Worm (Caenorhabditis elegans) whole organism, L2 larva: ENCODE data around the gene Y54G2A.76.

Experiments
- C34F6.9 ChIP-seq: fragments of 150-350 bp; optimal IDR thresholded peaks from 2 replicates; lab custom pipeline; 2014; ENCODE audit warnings: missing biosample characterization, missing genetic modification characterization
- F13H6.1 ChIP-seq: sonication (generic microtip); optimal IDR thresholded peaks from 2 replicates; lab custom pipeline; 2016; ENCODE audit warnings: missing genetic modification characterization, missing compliant biosample characterization
- R02D3.7 ChIP-seq: fragments of 150-350 bp; optimal IDR thresholded peaks from 2 replicates; lab custom pipeline; 2014; ENCODE audit warnings: missing biosample characterization, missing genetic modification characterization
- Y55F3AM.14 ChIP-seq: fragments of 200-800 bp; sonication (Bioruptor generic); optimal IDR thresholded peaks from 2 replicates; lab custom pipeline; 2018; ENCODE audit warnings: mild to moderate bottlenecking, missing genetic modification characterization, missing compliant biosample characterization
- ZK546.5 ChIP-seq: sonication (generic microtip); optimal IDR thresholded peaks from 2 replicates; lab custom pipeline; 2017; ENCODE audit warnings: missing biosample characterization, missing genetic modification characterization
- alr-1 ChIP-seq: fragments of 150-350 bp; optimal IDR thresholded peaks from 2 replicates; lab custom pipeline; 2014; ENCODE audit warnings: missing biosample characterization, missing genetic modification characterization
- aly-2 ChIP-seq: fragments of 150-350 bp; optimal IDR thresholded peaks from 2 replicates; lab custom pipeline; 2014; ENCODE audit warnings: missing biosample characterization, missing genetic modification characterization
- ceh-16 ChIP-seq: fragments of 150-350 bp; optimal IDR thresholded peaks from 2 replicates; lab custom pipeline; 2014; ENCODE audit warnings: missing biosample characterization, missing genetic modification characterization
- crh-2 ChIP-seq: sonication (generic microtip); optimal IDR thresholded peaks from 2 replicates; lab custom pipeline; 2017; ENCODE audit warnings: missing biosample characterization, missing genetic modification characterization
- dmd-4 ChIP-seq: sonication (generic microtip); optimal IDR thresholded peaks from 2 replicates; lab custom pipeline; 2017; ENCODE audit warnings: missing biosample characterization, missing genetic modification characterization
- elt-1 ChIP-seq: fragments of 150-350 bp; optimal IDR thresholded peaks from 2 replicates; lab custom pipeline; 2014; ENCODE audit warnings: missing biosample characterization, missing genetic modification characterization
- elt-3 ChIP-seq: sonication (generic microtip); optimal IDR thresholded peaks from 2 replicates; lab custom pipeline; 2017; ENCODE audit warnings: missing biosample characterization, missing genetic modification characterization
- fos-1 ChIP-seq: fragments of 150-350 bp; optimal IDR thresholded peaks from 2 replicates; lab custom pipeline; 2014; ENCODE audit warnings: missing biosample characterization, missing genetic modification characterization
- gmeb-1 ChIP-seq: fragments of 150-350 bp; optimal IDR thresholded peaks from 2 replicates; lab custom pipeline; 2014; ENCODE audit warnings: missing biosample characterization, missing genetic modification characterization
- lin-11 ChIP-seq: fragments of 150-350 bp; sonication (generic microtip); optimal IDR thresholded peaks from 2 replicates; lab custom pipeline; 2014; ENCODE audit warnings: missing biosample characterization, missing genetic modification characterization, inconsistent platforms, mixed read lengths
- lin-13 ChIP-seq: fragments of 150-350 bp; optimal IDR thresholded peaks from 2 replicates; lab custom pipeline; 2014; ENCODE audit warnings: missing biosample characterization, missing genetic modification reagents, missing genetic modification characterization
- lsy-2 ChIP-seq, 2 experiments: fragments of 150-350 bp in 1 of 2; sonication (generic microtip) in 1 of 2; optimal IDR thresholded peaks; 2 replicates each; lab custom pipeline; 2014 to 2017; ENCODE audit warnings: missing biosample characterization in 2 of 2, missing genetic modification characterization in 2 of 2
- mab-5 ChIP-seq: fragments of 150-350 bp; optimal IDR thresholded peaks from 2 replicates; lab custom pipeline; 2014; ENCODE audit warnings: missing biosample characterization, missing genetic modification characterization
- mdl-1 ChIP-seq, 2 experiments: fragments of 150-350 bp in 1 of 2; sonication (generic microtip) in 1 of 2; optimal IDR thresholded peaks; 2 replicates each; lab custom pipeline; 2017; ENCODE audit warnings: missing biosample characterization in 2 of 2, missing genetic modification characterization in 2 of 2
- nhr-10 ChIP-seq: sonication (generic microtip); optimal IDR thresholded peaks from 2 replicates; lab custom pipeline; 2017; ENCODE audit warnings: missing biosample characterization, missing genetic modification characterization
- nhr-12 ChIP-seq: fragments of 150-350 bp; optimal IDR thresholded peaks from 2 replicates; lab custom pipeline; 2014; ENCODE audit warnings: missing biosample characterization, missing genetic modification characterization
- nhr-23 ChIP-seq: fragments of 150-350 bp; optimal IDR thresholded peaks from 2 replicates; lab custom pipeline; 2014; ENCODE audit warnings: missing biosample characterization, missing genetic modification reagents, missing genetic modification characterization
- nhr-237 ChIP-seq: fragments of 150-350 bp; optimal IDR thresholded peaks from 2 replicates; lab custom pipeline; 2014; ENCODE audit warnings: missing biosample characterization, missing genetic modification characterization
- nhr-6 ChIP-seq: fragments of 150-350 bp; optimal IDR thresholded peaks from 2 replicates; lab custom pipeline; 2014; ENCODE audit warnings: missing biosample characterization, missing genetic modification characterization
- nhr-77 ChIP-seq: fragments of 150-350 bp; optimal IDR thresholded peaks from 2 replicates; lab custom pipeline; 2014; ENCODE audit warnings: missing biosample characterization, missing genetic modification characterization
- peb-1 ChIP-seq: fragments of 150-350 bp; optimal IDR thresholded peaks from 2 replicates; lab custom pipeline; 2014; ENCODE audit warnings: missing biosample characterization, missing genetic modification characterization
- sem-4 ChIP-seq: fragments of 150-350 bp; optimal IDR thresholded peaks from 2 replicates; lab custom pipeline; 2014; ENCODE audit warnings: missing biosample characterization, missing genetic modification reagents, missing genetic modification characterization
- skn-1 ChIP-seq: sonication (generic microtip); optimal IDR thresholded peaks from 2 replicates; lab custom pipeline; 2017; ENCODE audit warnings: missing biosample characterization, missing genetic modification characterization
- sma-3 ChIP-seq: sonication (generic microtip); optimal IDR thresholded peaks from 2 replicates; lab custom pipeline; 2016; ENCODE audit warnings: missing genetic modification reagents, missing genetic modification characterization, missing compliant biosample characterization
- snpc-4 ChIP-seq: fragments of 150-350 bp; optimal IDR thresholded peaks from 2 replicates; lab custom pipeline; 2014; ENCODE audit warnings: missing biosample characterization, missing genetic modification characterization
- unc-39 ChIP-seq: fragments of 150-350 bp; optimal IDR thresholded peaks from 2 replicates; lab custom pipeline; 2014; ENCODE audit warnings: missing biosample characterization, missing genetic modification characterization
- unc-55 ChIP-seq: fragments of 150-350 bp; sonication (generic microtip); optimal IDR thresholded peaks from 3 replicates; lab custom pipeline; 2014; ENCODE audit warnings: missing biosample characterization, missing genetic modification reagents, missing genetic modification characterization
- zag-1 ChIP-seq: fragments of 150-350 bp; optimal IDR thresholded peaks from 2 replicates; lab custom pipeline; 2014; ENCODE audit warnings: missing biosample characterization, missing genetic modification characterization
- ztf-1 ChIP-seq: fragments of 200-800 bp; sonication (Bioruptor generic); conservative IDR thresholded peaks from 2 replicates; pipeline ENCODE4 v1.3.6; 2022; ENCODE audit warnings: missing genetic modification characterization, missing compliant biosample characterization
- ztf-11 ChIP-seq: sonication (generic microtip); optimal IDR thresholded peaks from 2 replicates; lab custom pipeline; 2017; ENCODE audit warnings: missing biosample characterization, missing genetic modification characterization

Gene Y54G2A.76

ce11 chrIV:2835364-2835763 lies 26.2 kb downstream of the Y54G2A.76 start, which contains the start of gene clec-82:
Gene clec-82 (plus strand): TSS chrIV:2835664.
- no peak for TF ChIP-seq nhr-77 (tag; lab: Kevin White, UChicago)
- TF ChIP-seq crh-2 (tag; lab: Kevin White, UChicago) = no peak
- no peak for TF ChIP-seq ztf-1 (GFP tag; lab: Robert Waterston, UW)
- TF ChIP-seq skn-1 = no peak
- TF ChIP-seq elt-3 = no peak
- TF ChIP-seq nhr-6 = no peak
- no peak for TF ChIP-seq alr-1 (tag; lab: Kevin White, UChicago)
- TF ChIP-seq peb-1 (tag; lab: Kevin White, UChicago) = no peak
- TF ChIP-seq nhr-237 = no peak
- no peak for TF ChIP-seq aly-2 (tag; lab: Kevin White, UChicago)
- TF ChIP-seq nhr-12 (tag; lab: Kevin White, UChicago) = no peak
- no peak for TF ChIP-seq ceh-16 (tag; lab: Kevin White, UChicago)
- TF ChIP-seq, all 48 proteins: peak for 0

ce11 chrIV:2838308-2838707 lies 29.1 kb downstream of the Y54G2A.76 start, which contains the start of gene Y54G2A.7:
Gene Y54G2A.7 (plus strand): TSS chrIV:2838608.
- no peak for TF ChIP-seq ztf-1 (GFP tag; lab: Robert Waterston, UW)
- no peak for TF ChIP-seq unc-55 (GFP tag; lab: Kevin White, UChicago)
- TF ChIP-seq mdl-1 (tag; optimal IDR thresholded peaks at IDR 0.05; lab: Kevin White, UChicago) = no peak
- no peak for TF ChIP-seq snpc-4 (tag; lab: Kevin White, UChicago)
- no peak for TF ChIP-seq nhr-23 (tag; lab: Kevin White, UChicago)
- TF ChIP-seq elt-1 (tag; lab: Kevin White, UChicago) = no peak
- TF ChIP-seq Y55F3AM.14 (GFP tag; lab: Kevin White, UChicago) = no peak
- no peak for TF ChIP-seq dmd-4
- no peak for TF ChIP-seq fos-1 (tag; lab: Kevin White, UChicago)

DNA sequence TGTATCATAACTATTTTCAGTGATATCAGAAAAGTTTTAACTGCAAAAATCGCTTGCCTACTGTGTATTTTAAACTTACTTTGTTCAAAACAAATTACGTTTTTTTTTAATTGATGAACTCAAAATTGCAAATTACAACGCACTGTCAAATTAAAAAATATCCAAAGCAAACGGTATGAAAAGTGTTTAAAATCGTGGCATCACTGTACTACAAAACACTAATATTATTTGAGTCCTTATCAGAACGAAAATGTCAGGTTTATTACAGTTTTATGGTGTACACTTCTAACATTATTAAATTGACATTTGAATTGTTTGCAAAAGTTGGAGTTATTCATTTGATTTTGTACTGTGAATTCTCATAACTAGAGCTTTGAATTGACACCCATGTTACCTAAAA lies 32.0 kb downstream of the Y54G2A.76 start, which contains the start of gene clec-83:
clec-83 (minus strand) TSS at position 213 of the 400 bp plus-strand sequence.
- TF ChIP-seq nhr-10 (tag; lab: Kevin White, UChicago) (no peak), ceh-16 (tag; lab: Kevin White, UChicago) (no peak), fos-1 (tag; lab: Kevin White, UChicago) (peak; percentile 39), lin-13 (no peak), sma-3 (GFP tag; lab: Kevin White, UChicago) (no peak)

DNA sequence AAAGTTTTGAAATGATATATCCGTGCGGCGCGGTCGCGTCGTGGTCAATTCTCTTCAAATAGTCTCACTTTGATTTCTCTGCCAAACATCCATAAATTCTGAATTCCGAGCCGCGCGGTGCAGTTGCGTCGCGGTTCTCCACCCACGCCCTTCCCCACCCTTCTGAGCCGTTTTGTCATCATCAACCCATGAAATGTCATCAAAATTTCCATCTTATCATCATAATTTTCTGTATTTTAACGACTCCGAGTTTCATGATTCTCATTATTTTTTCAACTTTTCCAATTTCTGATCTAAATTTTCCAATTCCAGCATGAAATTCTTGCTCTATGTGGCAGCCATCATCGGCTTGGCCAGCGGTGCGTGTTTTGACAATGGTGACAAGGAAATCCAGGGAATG lies 33.0 kb downstream of the Y54G2A.76 start, which contains the start of gene clec-84:
clec-84 (plus strand) TSS at position 301 of the 400 bp plus-strand sequence.
- TF ChIP-seq nhr-237 (no peak), unc-55 (GFP tag; lab: Kevin White, UChicago) (no peak), nhr-23 (tag; lab: Kevin White, UChicago) (no peak), ztf-11 (tag; lab: Kevin White, UChicago) (no peak), unc-39 (tag; lab: Kevin White, UChicago) (no peak), gmeb-1 (tag; lab: Kevin White, UChicago) (no peak), lin-11 (tag; lab: Kevin White, UChicago) (no peak)

- TF ChIP-seq nhr-10 (tag; lab: Kevin White, UChicago) = no peak
- no peak for TF ChIP-seq ZK546.5 (tag; lab: Kevin White, UChicago)
- no peak for TF ChIP-seq R02D3.7 (tag; lab: Kevin White, UChicago)
Measured at ce11 chrIV:2843882-2844281, 34.7 kb downstream of the Y54G2A.76 start, which contains the start of gene Y54G2A.15. Gene Y54G2A.15 (minus strand): TSS chrIV:2843982.

- TF ChIP-seq elt-1 (tag; lab: Kevin White, UChicago) (no peak), mab-5 (tag; lab: Kevin White, UChicago) (no peak), sem-4 (no peak), nhr-237 (no peak), gmeb-1 (tag; lab: Kevin White, UChicago) (no peak), sma-3 (GFP tag; lab: Kevin White, UChicago) (no peak), mdl-1 (tag; optimal IDR thresholded peaks at IDR 0.05; lab: Kevin White, UChicago) (no peak), unc-55 (GFP tag; lab: Kevin White, UChicago) (peak; percentile 56), nhr-10 (tag; lab: Kevin White, UChicago) (no peak), zag-1 (tag; lab: Kevin White, UChicago) (no peak), C34F6.9 (tag; lab: Kevin White, UChicago) (peak; percentile 46), lsy-2 (tag; optimal IDR thresholded peaks at IDR 0.05; lab: Kevin White, UChicago) (peak in 1 of 2 experiments; percentile 72), F13H6.1 (tag; lab: Kevin White, UChicago) (no peak), ztf-1 (GFP tag; lab: Robert Waterston, UW) (no peak), lin-13 (peak; percentile 10), lin-11 (tag; lab: Kevin White, UChicago) (no peak)
Measured at ce11 chrIV:2846264-2846663, 37.1 kb downstream of the Y54G2A.76 start, which contains the start of gene Y54G2A.40. Gene Y54G2A.40 (plus strand): TSS chrIV:2846476.
